Worm (Caenorhabditis elegans) whole organism, young adult: ENCODE measurements around the gene C53D6.8.

Experiments used
- B0019.2 ChIP-seq: fragments of 200-800 bp; sonication (Bioruptor generic); conservative IDR thresholded peaks from 2 replicates; pipeline ENCODE4 v1.3.6; 2022; ENCODE audit warnings: missing genetic modification reagents, missing genetic modification characterization, missing compliant biosample characterization
- C06A6.2 ChIP-seq: fragments of 200-800 bp; sonication (Bioruptor generic); conservative IDR thresholded peaks from 2 replicates; pipeline ENCODE4 v1.3.6; 2022; ENCODE audit warnings: missing genetic modification characterization, missing compliant biosample characterization
- F10E7.11 ChIP-seq: sonication (generic microtip); optimal IDR thresholded peaks from 2 replicates; lab custom pipeline; 2017; ENCODE audit warnings: mild to moderate bottlenecking, missing genetic modification characterization, moderate library complexity, missing compliant biosample characterization
- F39B2.1 ChIP-seq: fragments of 200-800 bp; sonication (Bioruptor generic); IDR thresholded peaks from 2 replicates; pipeline ENCODE4 v1.3.6; 2022; ENCODE audit warnings: missing genetic modification reagents, missing genetic modification characterization, missing compliant biosample characterization
- F52B5.7 ChIP-seq: sonication (generic microtip); optimal IDR thresholded peaks from 2 replicates; lab custom pipeline; 2016; ENCODE audit warnings: mild to moderate bottlenecking, missing genetic modification characterization, missing compliant biosample characterization
- F55B11.4 ChIP-seq: sonication (generic microtip); optimal IDR thresholded peaks from 2 replicates; lab custom pipeline; 2016; ENCODE audit warnings: missing compliant biosample characterization, missing genetic modification characterization, borderline replicate concordance; ENCODE audit not compliant: insufficient read depth
- F57A8.1 ChIP-seq: fragments of 200-800 bp; sonication (Bioruptor generic); optimal IDR thresholded peaks from 2 replicates; lab custom pipeline; 2018; ENCODE audit warnings: mild to moderate bottlenecking, missing genetic modification characterization, moderate library complexity, missing compliant biosample characterization
- F57C9.4 ChIP-seq: sonication (generic microtip); optimal IDR thresholded peaks from 2 replicates; lab custom pipeline; 2017; ENCODE audit warnings: mild to moderate bottlenecking, missing genetic modification characterization, missing compliant biosample characterization
- K12H6.12 ChIP-seq: fragments of 200-800 bp; sonication (Bioruptor generic); optimal IDR thresholded peaks from 2 replicates; lab custom pipeline; 2018; ENCODE audit warnings: mild to moderate bottlenecking, missing genetic modification characterization, missing compliant biosample characterization
- T07F8.4 ChIP-seq: sonication (generic microtip); optimal IDR thresholded peaks from 2 replicates; lab custom pipeline; 2016; ENCODE audit warnings: mild to moderate bottlenecking, missing genetic modification characterization, moderate library complexity, missing compliant biosample characterization
- Y53G8AR.9 ChIP-seq: fragments of 200-800 bp; sonication (Bioruptor generic); conservative IDR thresholded peaks from 2 replicates; pipeline ENCODE4 v1.3.6; 2022; ENCODE audit warnings: missing genetic modification reagents, missing genetic modification characterization, missing compliant biosample characterization
- Y79H2A.3 ChIP-seq: fragments of 200-800 bp; sonication (Bioruptor generic); conservative IDR thresholded peaks from 2 replicates; pipeline ENCODE4 v1.3.6; 2022; ENCODE audit warnings: missing genetic modification reagents, missing genetic modification characterization, missing compliant biosample characterization
- akir-1 ChIP-seq: fragments of 200-800 bp; sonication (Bioruptor generic); optimal IDR thresholded peaks from 2 replicates; lab custom pipeline; 2018; ENCODE audit warnings: mild to moderate bottlenecking, missing genetic modification characterization, moderate library complexity, missing compliant biosample characterization
- attf-5 ChIP-seq: fragments of 200-800 bp; sonication (Bioruptor generic); optimal IDR thresholded peaks from 2 replicates; lab custom pipeline; 2018; ENCODE audit warnings: mild to moderate bottlenecking, missing genetic modification characterization, missing compliant biosample characterization
- ceh-27 ChIP-seq: fragments of 200-800 bp; sonication (Bioruptor generic); optimal IDR thresholded peaks from 2 replicates; lab custom pipeline; 2018; ENCODE audit warnings: mild to moderate bottlenecking, missing genetic modification characterization, moderate library complexity, missing compliant biosample characterization
- ceh-79 ChIP-seq: sonication (generic microtip); optimal IDR thresholded peaks from 2 replicates; lab custom pipeline; 2017; ENCODE audit warnings: mild to moderate bottlenecking, missing genetic modification characterization, missing compliant biosample characterization
- ceh-91 ChIP-seq: fragments of 200-800 bp; sonication (Bioruptor generic); IDR thresholded peaks from 2 replicates; pipeline ENCODE4 v1.3.6; 2022; ENCODE audit warnings: missing genetic modification reagents, missing genetic modification characterization, missing compliant biosample characterization
- chd-7 ChIP-seq: sonication (generic microtip); optimal IDR thresholded peaks from 2 replicates; lab custom pipeline; 2016; ENCODE audit warnings: mild to moderate bottlenecking, missing genetic modification characterization, moderate library complexity, missing compliant biosample characterization
- efl-1 ChIP-seq: fragments of 150-350 bp; optimal IDR thresholded peaks from 2 replicates; lab custom pipeline; 2014; ENCODE audit warnings: missing biosample characterization, missing genetic modification reagents, missing genetic modification characterization
- him-1 ChIP-seq: sonication (generic microtip); optimal IDR thresholded peaks from 2 replicates; lab custom pipeline; 2016; ENCODE audit warnings: missing genotype, missing genetic modification reagents, missing genetic modification characterization, missing compliant biosample characterization
- hlh-12 ChIP-seq: sonication (generic microtip); optimal IDR thresholded peaks from 2 replicates; lab custom pipeline; 2016; ENCODE audit warnings: missing genetic modification characterization, missing compliant biosample characterization
- hmg-1.2 ChIP-seq: fragments of 200-800 bp; sonication (Bioruptor generic); IDR thresholded peaks from 2 replicates; pipeline ENCODE4 v1.3.6; 2022; ENCODE audit warnings: missing genetic modification reagents, missing genetic modification characterization, missing compliant biosample characterization
- hrde-1 ChIP-seq: sonication (generic microtip); optimal IDR thresholded peaks from 2 replicates; lab custom pipeline; 2016; ENCODE audit warnings: missing genetic modification characterization, mild to moderate bottlenecking, missing compliant biosample characterization, moderate library complexity, missing genotype, missing genetic modification reagents, borderline replicate concordance
- lin-26 ChIP-seq: fragments of 200-800 bp; sonication (Bioruptor generic); IDR thresholded peaks from 2 replicates; pipeline ENCODE4 v1.3.6; 2022; ENCODE audit warnings: missing genetic modification reagents, missing genetic modification characterization, missing compliant biosample characterization
- lin-40 ChIP-seq: sonication (generic microtip); optimal IDR thresholded peaks from 2 replicates; lab custom pipeline; 2016; ENCODE audit warnings: missing genetic modification characterization, mild to moderate bottlenecking, missing compliant biosample characterization, missing genotype, missing genetic modification reagents
- lir-1 ChIP-seq: fragments of 200-800 bp; sonication (Bioruptor generic); conservative IDR thresholded peaks from 2 replicates; pipeline ENCODE4 v1.3.6; 2022; ENCODE audit warnings: missing genetic modification reagents, missing genetic modification characterization, missing compliant biosample characterization
- lsl-1 ChIP-seq: fragments of 200-800 bp; sonication (Bioruptor generic); optimal IDR thresholded peaks from 2 replicates; lab custom pipeline; 2018; ENCODE audit warnings: mild to moderate bottlenecking, missing genetic modification characterization, moderate library complexity, missing compliant biosample characterization
- lsy-27 ChIP-seq: sonication (generic microtip); optimal IDR thresholded peaks from 2 replicates; lab custom pipeline; 2017; ENCODE audit warnings: missing genetic modification characterization, mild to moderate bottlenecking, missing compliant biosample characterization, antibody characterized with exemption, missing genotype, borderline replicate concordance; ENCODE audit not compliant: insufficient read depth
- madf-10 ChIP-seq: sonication (generic microtip); optimal IDR thresholded peaks from 2 replicates; lab custom pipeline; 2016; ENCODE audit warnings: mild to moderate bottlenecking, missing genetic modification characterization, missing compliant biosample characterization
- nhr-80 ChIP-seq: sonication (generic microtip); optimal IDR thresholded peaks from 2 replicates; lab custom pipeline; 2016; ENCODE audit warnings: missing genetic modification characterization, missing compliant biosample characterization
- nhr-90 ChIP-seq: sonication (generic microtip); optimal IDR thresholded peaks from 2 replicates; lab custom pipeline; 2016; ENCODE audit warnings: missing genotype, mild to moderate bottlenecking, missing genetic modification characterization, missing compliant biosample characterization
- pbrm-1 ChIP-seq: fragments of 200-800 bp; sonication (Bioruptor generic); IDR thresholded peaks from 2 replicates; pipeline ENCODE4 v1.3.6; 2022; ENCODE audit warnings: missing genetic modification reagents, missing genetic modification characterization, missing compliant biosample characterization
- rec-8 ChIP-seq, 2 experiments: sonication (generic microtip); optimal IDR thresholded peaks; 2 replicates each; lab custom pipeline; 2016; ENCODE audit warnings: mild to moderate bottlenecking in 2 of 2, missing genetic modification characterization in 2 of 2, missing genetic modification reagents in 2 of 2, missing genotype in 2 of 2, missing biosample characterization in 1 of 2, missing compliant biosample characterization in 1 of 2, moderate library complexity in 1 of 2
- repo-1 ChIP-seq: sonication (generic microtip); optimal IDR thresholded peaks from 2 replicates; lab custom pipeline; 2017; ENCODE audit warnings: mild to moderate bottlenecking, missing genetic modification characterization, missing compliant biosample characterization
- sdz-38 ChIP-seq: sonication (generic microtip); optimal IDR thresholded peaks from 2 replicates; lab custom pipeline; 2016; ENCODE audit warnings: missing genotype, missing genetic modification characterization, missing compliant biosample characterization
- sea-2 ChIP-seq: fragments of 200-800 bp; sonication (Bioruptor generic); IDR thresholded peaks from 2 replicates; pipeline ENCODE4 v1.3.6; 2022; ENCODE audit warnings: missing genetic modification characterization, missing compliant biosample characterization
- snpc-1.1 ChIP-seq: sonication (generic microtip); optimal IDR thresholded peaks from 2 replicates; lab custom pipeline; 2017; ENCODE audit warnings: missing genetic modification characterization, mild to moderate bottlenecking, missing compliant biosample characterization, antibody characterized with exemption, moderate library complexity, missing genotype, missing genetic modification reagents; ENCODE audit not compliant: insufficient read depth
- snpc-3.4 ChIP-seq: sonication (generic microtip); optimal IDR thresholded peaks from 2 replicates; lab custom pipeline; 2017; ENCODE audit warnings: missing genetic modification characterization, mild to moderate bottlenecking, missing compliant biosample characterization, antibody characterized with exemption, moderate library complexity, missing genotype, missing genetic modification reagents
- tbp1 ChIP-seq: fragments of 200-800 bp; sonication (Bioruptor generic); optimal IDR thresholded peaks from 2 replicates; lab custom pipeline; 2018; ENCODE audit warnings: mild to moderate bottlenecking, missing genetic modification characterization, missing compliant biosample characterization
- unc-62 ChIP-seq: fragments of 150-350 bp; optimal IDR thresholded peaks from 2 replicates; lab custom pipeline; 2014; ENCODE audit warnings: missing biosample characterization, missing genetic modification reagents, missing genetic modification characterization
- ztf-25 ChIP-seq: fragments of 200-800 bp; sonication (Bioruptor generic); IDR thresholded peaks from 2 replicates; pipeline ENCODE4 v1.3.6; 2022; ENCODE audit warnings: missing genetic modification reagents, missing genetic modification characterization, missing compliant biosample characterization
- ztf-6 ChIP-seq: fragments of 200-800 bp; sonication (Bioruptor generic); IDR thresholded peaks from 2 replicates; pipeline ENCODE4 v1.3.6; 2022; ENCODE audit warnings: missing genetic modification reagents, missing genetic modification characterization, missing compliant biosample characterization

C53D6.8 gene

ce11 chrIV:9016477-9016876, 13.9 kb upstream of the C53D6.8 start, which contains the start of gene acc-2:
TSS of gene acc-2 (plus strand) at chrIV:9016777.
- no peak for TF ChIP-seq nhr-90 (tag; lab: Kevin White, UChicago)
- TF ChIP-seq hlh-12 (tag; lab: Kevin White, UChicago), result no peak
- no peak for TF ChIP-seq ztf-6 (GFP tag; lab: Robert Waterston, UW)
- no peak for TF ChIP-seq lsy-27 (tag; lab: Kevin White, UChicago)
- TF ChIP-seq T07F8.4, result no peak
- no peak for TF ChIP-seq C06A6.2 (GFP tag; lab: Robert Waterston, UW)
- TF ChIP-seq snpc-1.1 (tag; lab: Kevin White, UChicago), result no peak
- TF ChIP-seq akir-1, result no peak
- TF ChIP-seq attf-5 (GFP tag; lab: Kevin White, UChicago), result no peak

DNA sequence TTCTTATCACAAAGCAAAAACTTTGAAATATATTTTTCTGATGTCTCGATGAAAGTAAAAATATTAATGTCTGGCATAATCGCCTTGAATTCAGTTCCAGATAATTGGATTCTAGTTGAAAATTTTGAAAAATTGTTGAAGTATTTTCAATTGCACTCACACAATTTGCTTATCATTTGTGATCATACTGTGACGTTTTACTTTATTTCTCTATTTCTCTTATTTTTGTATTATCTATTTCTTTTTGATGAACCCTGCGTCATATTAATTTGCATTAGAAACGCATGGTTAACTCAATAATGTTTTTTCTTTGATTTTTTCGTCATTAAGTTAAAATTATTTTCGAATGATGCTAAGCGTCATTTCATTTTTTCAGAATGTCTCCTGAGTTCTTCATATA, 7.7 kb upstream of the C53D6.8 start, which contains the start of gene C53D6.11:
C53D6.11 (plus strand) TSS at position 328 of the 400 bp plus-strand sequence.
- TF ChIP-seq nhr-80 (tag; lab: Kevin White, UChicago), result peak; percentile 55
- TF ChIP-seq hmg-1.2, result peak; percentile 32; the same call in 1 of the 2 replicates
- no peak for TF ChIP-seq F55B11.4

DNA sequence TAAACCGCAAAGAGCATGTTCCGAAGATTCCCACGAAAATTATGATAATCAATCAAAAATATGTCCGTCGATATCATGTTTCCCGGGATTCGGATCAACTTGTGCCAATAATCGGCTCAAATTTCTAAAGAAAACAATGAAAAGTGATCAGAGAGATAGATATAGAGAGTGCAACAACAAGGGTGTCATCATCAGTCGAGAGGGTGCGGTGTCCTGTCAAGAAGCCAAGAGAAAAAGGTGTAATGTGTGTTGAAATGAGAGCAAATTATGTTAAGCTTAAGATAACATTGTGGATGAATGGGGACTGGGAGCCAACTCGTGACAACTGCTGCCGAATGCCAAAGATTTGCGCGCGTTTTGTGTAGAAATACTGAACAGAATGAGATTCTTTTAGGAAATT, 5.4 kb upstream of the C53D6.8 start:
- TF ChIP-seq B0019.2 (no peak), sea-2 (no peak), unc-62 (GFP tag; lab: Kevin White, UChicago) (no peak), madf-10 (tag; lab: Kevin White, UChicago) (no peak), lir-1 (GFP tag; lab: Robert Waterston, UW) (no peak), hlh-12 (tag; lab: Kevin White, UChicago) (no peak)
- TF ChIP-seq, all 124 proteins: peak for 0

- TF ChIP-seq F57A8.1 (GFP tag; lab: Kevin White, UChicago), result no peak
- TF ChIP-seq F52B5.7 (tag; lab: Kevin White, UChicago), result no peak
- TF ChIP-seq F57C9.4 (tag; lab: Kevin White, UChicago), result no peak
- no peak for TF ChIP-seq rec-8 (tag; optimal IDR thresholded peaks at IDR 0.05; lab: Kevin White, UChicago)
- TF ChIP-seq repo-1 (tag; lab: Kevin White, UChicago), result no peak
- no peak for TF ChIP-seq K12H6.12
- no peak for TF ChIP-seq Y79H2A.3
- TF ChIP-seq sdz-38 (tag; lab: Kevin White, UChicago), result no peak
- TF ChIP-seq efl-1 (GFP tag; lab: Kevin White, UChicago), result no peak
- TF ChIP-seq Y53G8AR.9 (GFP tag; lab: Robert Waterston, UW), result no peak
- TF ChIP-seq, all 124 proteins: peak for 0
Measured at ce11 chrIV:9005310-9005709, 2.8 kb upstream of the C53D6.8 start, which contains the start of gene unc-129. TSS of gene unc-129 (minus strand) at chrIV:9005410.

ce11 chrIV:9001184-9001583, 1.4 kb downstream of the C53D6.8 start:
- TF ChIP-seq F10E7.11 (tag; lab: Kevin White, UChicago) (no peak), F39B2.1 (GFP tag; lab: Robert Waterston, UW) (no peak), snpc-3.4 (peak; percentile 81), attf-5 (GFP tag; lab: Kevin White, UChicago) (no peak), lin-40 (tag; lab: Kevin White, UChicago) (no peak), him-1 (tag; lab: Kevin White, UChicago) (peak; percentile 69), ztf-25 (GFP tag; lab: Robert Waterston, UW) (no peak), hmg-1.2 (peak; percentile 89), pbrm-1 (GFP tag; lab: Robert Waterston, UW) (peak; percentile 57; the same call in 1 of the 2 replicates), Y79H2A.3 (no peak), chd-7 (tag; lab: Kevin White, UChicago) (no peak), ceh-79 (tag; lab: Kevin White, UChicago) (no peak), hrde-1 (tag; lab: Kevin White, UChicago) (no peak), ceh-91 (GFP tag; lab: Robert Waterston, UW) (no peak), efl-1 (GFP tag; lab: Kevin White, UChicago) (no peak), lsl-1 (peak; percentile 20), lin-26 (peak; percentile 56; the same call in 1 of the 2 replicates), ceh-27 (GFP tag; lab: Kevin White, UChicago) (no peak), tbp1 (peak; percentile 74)
